Worm (Caenorhabditis elegans) whole organism, late embryonic: ENCODE measurements around the gene hsp-90.

ENCODE experiments used
- F13H6.1 ChIP-seq: sonication (generic microtip); optimal IDR thresholded peaks from 2 replicates; lab custom pipeline; 2016; ENCODE audit warnings: missing genetic modification characterization, missing compliant biosample characterization
- K02D7.2 ChIP-seq: sonication (generic microtip); optimal IDR thresholded peaks from 2 replicates; lab custom pipeline; 2017; ENCODE audit warnings: mild to moderate bottlenecking, missing genetic modification characterization, missing compliant biosample characterization
- K09A11.1 ChIP-seq: sonication (generic microtip); optimal IDR thresholded peaks from 2 replicates; lab custom pipeline; 2017; ENCODE audit warnings: antibody characterized with exemption, mild to moderate bottlenecking, missing genetic modification characterization, missing compliant biosample characterization; ENCODE audit not compliant: insufficient read depth
- T23F11.4 ChIP-seq: fragments of 200-800 bp; sonication (Bioruptor generic); optimal IDR thresholded peaks from 2 replicates; lab custom pipeline; 2018; ENCODE audit warnings: mild to moderate bottlenecking, missing genetic modification characterization, missing compliant biosample characterization
- ahr-1 ChIP-seq: sonication (generic microtip); optimal IDR thresholded peaks from 2 replicates; lab custom pipeline; 2016; ENCODE audit warnings: missing genetic modification characterization, missing compliant biosample characterization
- ama-1 ChIP-seq: fragments of 150-350 bp; optimal IDR thresholded peaks from 2 replicates; lab custom pipeline; 2014
- ceh-18 ChIP-seq: sonication (generic microtip); optimal IDR thresholded peaks from 2 replicates; lab custom pipeline; 2016; ENCODE audit warnings: missing genetic modification characterization, missing compliant biosample characterization
- ceh-19 ChIP-seq: fragments of 200-800 bp; sonication (Bioruptor generic); optimal IDR thresholded peaks from 2 replicates; lab custom pipeline; 2018; ENCODE audit warnings: mild to moderate bottlenecking, missing genetic modification characterization, missing compliant biosample characterization
- ceh-2 ChIP-seq: sonication (generic microtip); optimal IDR thresholded peaks from 2 replicates; lab custom pipeline; 2016; ENCODE audit warnings: missing genotype, missing genetic modification characterization, missing compliant biosample characterization
- ceh-24 ChIP-seq: sonication (generic microtip); optimal IDR thresholded peaks from 2 replicates; lab custom pipeline; 2016; ENCODE audit warnings: mild to moderate bottlenecking, missing genetic modification characterization, missing compliant biosample characterization
- ceh-30 ChIP-seq: fragments of 150-350 bp; optimal IDR thresholded peaks from 2 replicates; lab custom pipeline; 2014; ENCODE audit warnings: missing biosample characterization, missing genetic modification characterization
- ceh-31 ChIP-seq: sonication (generic microtip); optimal IDR thresholded peaks from 2 replicates; lab custom pipeline; 2016; ENCODE audit warnings: missing genetic modification characterization, missing compliant biosample characterization
- ceh-48 ChIP-seq: sonication (generic microtip); optimal IDR thresholded peaks from 2 replicates; lab custom pipeline; 2016; ENCODE audit warnings: missing genetic modification characterization, inconsistent platforms, missing compliant biosample characterization
- ceh-6 ChIP-seq: fragments of 200-800 bp; sonication (Bioruptor generic); optimal IDR thresholded peaks from 2 replicates; lab custom pipeline; 2018; ENCODE audit warnings: mild to moderate bottlenecking, missing genetic modification characterization, missing compliant biosample characterization
- ceh-9 ChIP-seq: sonication (generic microtip); optimal IDR thresholded peaks from 2 replicates; lab custom pipeline; 2016; ENCODE audit warnings: mild to moderate bottlenecking, missing genetic modification characterization, inconsistent platforms, missing compliant biosample characterization
- che-1 ChIP-seq: sonication (generic microtip); optimal IDR thresholded peaks from 2 replicates; lab custom pipeline; 2016; ENCODE audit warnings: mild to moderate bottlenecking, missing genetic modification characterization, missing compliant biosample characterization
- dve-1 ChIP-seq: sonication (generic microtip); optimal IDR thresholded peaks from 2 replicates; lab custom pipeline; 2017; ENCODE audit warnings: antibody characterized with exemption, mild to moderate bottlenecking, missing genetic modification characterization, missing compliant biosample characterization
- elt-4 ChIP-seq: sonication (generic microtip); optimal IDR thresholded peaks from 2 replicates; lab custom pipeline; 2016; ENCODE audit warnings: missing genetic modification characterization, missing compliant biosample characterization
- ets-4 ChIP-seq: sonication (generic microtip); optimal IDR thresholded peaks from 2 replicates; lab custom pipeline; 2016; ENCODE audit warnings: missing genetic modification characterization, missing compliant biosample characterization
- eyg-1 ChIP-seq: sonication (generic microtip); optimal IDR thresholded peaks from 2 replicates; lab custom pipeline; 2016; ENCODE audit warnings: missing genotype, missing genetic modification characterization, missing compliant biosample characterization
- fax-1 ChIP-seq: sonication (generic microtip); optimal IDR thresholded peaks from 2 replicates; lab custom pipeline; 2016; ENCODE audit warnings: missing genotype, missing genetic modification characterization, missing compliant biosample characterization
- fkh-10 ChIP-seq: fragments of 150-350 bp; optimal IDR thresholded peaks from 2 replicates; lab custom pipeline; 2014; ENCODE audit warnings: missing biosample characterization, missing genetic modification reagents, missing genetic modification characterization
- fkh-6 ChIP-seq: sonication (generic microtip); optimal IDR thresholded peaks from 2 replicates; lab custom pipeline; 2016; ENCODE audit warnings: missing genetic modification characterization, missing compliant biosample characterization
- gmeb-2 ChIP-seq: sonication (generic microtip); optimal IDR thresholded peaks from 2 replicates; lab custom pipeline; 2016; ENCODE audit warnings: missing genetic modification characterization, inconsistent platforms, missing compliant biosample characterization
- hlh-13 ChIP-seq: fragments of 200-800 bp; sonication (Bioruptor generic); optimal IDR thresholded peaks from 2 replicates; lab custom pipeline; 2018; ENCODE audit warnings: mild to moderate bottlenecking, missing genetic modification characterization, missing compliant biosample characterization
- hlh-15 ChIP-seq: sonication (generic microtip); optimal IDR thresholded peaks from 2 replicates; lab custom pipeline; 2016; ENCODE audit warnings: missing genetic modification characterization, missing compliant biosample characterization
- hlh-6 ChIP-seq: sonication (generic microtip); optimal IDR thresholded peaks from 2 replicates; lab custom pipeline; 2016; ENCODE audit warnings: missing genotype, missing genetic modification characterization, missing compliant biosample characterization
- hlh-8 ChIP-seq: sonication (generic microtip); optimal IDR thresholded peaks from 2 replicates; lab custom pipeline; 2016; ENCODE audit warnings: missing genotype, missing genetic modification characterization, missing compliant biosample characterization
- lin-11 ChIP-seq: fragments of 200-800 bp; sonication (Bioruptor generic); optimal IDR thresholded peaks from 2 replicates; lab custom pipeline; 2018; ENCODE audit warnings: mild to moderate bottlenecking, missing genetic modification characterization, missing compliant biosample characterization
- nhr-11 ChIP-seq: fragments of 150-350 bp; optimal IDR thresholded peaks from 2 replicates; lab custom pipeline; 2014; ENCODE audit warnings: missing biosample characterization, missing genetic modification characterization
- nhr-232 ChIP-seq: sonication (generic microtip); optimal IDR thresholded peaks from 2 replicates; lab custom pipeline; 2016; ENCODE audit warnings: missing genetic modification characterization, missing compliant biosample characterization
- npax-4 ChIP-seq: sonication (generic microtip); optimal IDR thresholded peaks from 2 replicates; lab custom pipeline; 2016; ENCODE audit warnings: missing genetic modification characterization, missing compliant biosample characterization
- odd-2 ChIP-seq: sonication (generic microtip); optimal IDR thresholded peaks from 2 replicates; lab custom pipeline; 2017; ENCODE audit warnings: antibody characterized with exemption, mild to moderate bottlenecking, missing genetic modification characterization, missing compliant biosample characterization
- pax-1 ChIP-seq: fragments of 150-350 bp; optimal IDR thresholded peaks from 2 replicates; lab custom pipeline; 2014; ENCODE audit warnings: missing biosample characterization, missing genetic modification characterization
- pha-2 ChIP-seq: sonication (generic microtip); optimal IDR thresholded peaks from 2 replicates; lab custom pipeline; 2017; ENCODE audit warnings: mild to moderate bottlenecking, missing genetic modification characterization, missing compliant biosample characterization
- pqm-1 ChIP-seq: sonication (generic microtip); optimal IDR thresholded peaks from 2 replicates; lab custom pipeline; 2016; ENCODE audit warnings: missing genetic modification characterization, missing compliant biosample characterization
- pros-1 ChIP-seq: fragments of 150-350 bp; optimal IDR thresholded peaks from 2 replicates; lab custom pipeline; 2014; ENCODE audit warnings: missing biosample characterization, missing genetic modification reagents, missing genetic modification characterization
- ref-2 ChIP-seq: sonication (generic microtip); optimal IDR thresholded peaks from 2 replicates; lab custom pipeline; 2016; ENCODE audit warnings: missing genetic modification characterization, missing compliant biosample characterization
- sdc-2 ChIP-seq: sonication (generic microtip); optimal IDR thresholded peaks from 2 replicates; lab custom pipeline; 2016; ENCODE audit warnings: missing genotype, missing genetic modification characterization, missing compliant biosample characterization
- sox-2 ChIP-seq: fragments of 200-800 bp; sonication (Bioruptor generic); IDR thresholded peaks from 2 replicates; pipeline ENCODE4 v1.3.6; 2022; ENCODE audit warnings: missing genetic modification reagents, missing genetic modification characterization, missing compliant biosample characterization
- syd-9 ChIP-seq: sonication (generic microtip); optimal IDR thresholded peaks from 2 replicates; lab custom pipeline; 2016; ENCODE audit warnings: mild to moderate bottlenecking, missing genetic modification characterization, moderate library complexity, missing compliant biosample characterization
- tbx-2 ChIP-seq: sonication (generic microtip); optimal IDR thresholded peaks from 2 replicates; lab custom pipeline; 2016; ENCODE audit warnings: missing genetic modification characterization, missing compliant biosample characterization
- ttx-3 ChIP-seq: sonication (generic microtip); optimal IDR thresholded peaks from 2 replicates; lab custom pipeline; 2016; ENCODE audit warnings: missing genetic modification reagents, missing genetic modification characterization, missing compliant biosample characterization
- unc-55 ChIP-seq: sonication (generic microtip); optimal IDR thresholded peaks from 2 replicates; lab custom pipeline; 2017; ENCODE audit warnings: missing biosample characterization, missing genetic modification reagents, missing genetic modification characterization
- unc-86 ChIP-seq: sonication (generic microtip); optimal IDR thresholded peaks from 2 replicates; lab custom pipeline; 2016; ENCODE audit warnings: missing genetic modification characterization, missing compliant biosample characterization
- zip-5 ChIP-seq: sonication (generic microtip); optimal IDR thresholded peaks from 2 replicates; lab custom pipeline; 2016; ENCODE audit warnings: missing genetic modification characterization, missing compliant biosample characterization
- ztf-16 ChIP-seq: sonication (generic microtip); optimal IDR thresholded peaks from 2 replicates; lab custom pipeline; 2017; ENCODE audit warnings: missing genetic modification characterization, missing compliant biosample characterization

The hsp-90 gene

DNA sequence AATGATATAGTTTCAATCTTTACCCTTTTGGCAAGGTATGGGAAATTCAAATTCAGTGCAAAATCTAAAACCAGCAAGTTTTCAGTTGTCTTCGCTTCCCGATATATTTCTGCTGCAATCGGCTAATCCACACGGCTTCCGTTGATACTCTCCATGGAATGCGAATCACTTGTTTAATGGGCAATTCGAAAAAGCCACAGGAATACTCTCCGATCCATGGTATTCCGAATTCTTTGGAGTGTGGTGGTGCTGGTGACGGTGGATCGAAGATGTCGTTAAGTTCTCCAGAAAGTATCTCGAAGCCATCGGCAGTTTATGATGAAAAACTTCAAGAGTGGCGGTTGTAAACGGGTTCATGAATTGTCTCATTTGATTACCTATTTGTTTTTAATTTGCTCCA lies 1.4 kb upstream of the hsp-90 start:
- no peak for TF ChIP-seq sdc-2 (tag; lab: Kevin White, UChicago)
- no peak for TF ChIP-seq pha-2 (tag; lab: Kevin White, UChicago)
- TF ChIP-seq ztf-16 (tag; lab: Kevin White, UChicago): no peak
- no peak for TF ChIP-seq ceh-31 (tag; lab: Kevin White, UChicago)
- TF ChIP-seq pqm-1 (tag; lab: Kevin White, UChicago): no peak
- no peak for TF ChIP-seq elt-4 (tag; lab: Kevin White, UChicago)
- no peak for TF ChIP-seq zip-5 (tag; lab: Kevin White, UChicago)
- TF ChIP-seq hlh-13 (GFP tag; lab: Kevin White, UChicago): no peak
- no peak for TF ChIP-seq nhr-11
- no peak for TF ChIP-seq K02D7.2 (tag; lab: Kevin White, UChicago)
- no peak for TF ChIP-seq T23F11.4 (GFP tag; lab: Kevin White, UChicago)
- TF ChIP-seq nhr-232 (tag; lab: Kevin White, UChicago): no peak

DNA sequence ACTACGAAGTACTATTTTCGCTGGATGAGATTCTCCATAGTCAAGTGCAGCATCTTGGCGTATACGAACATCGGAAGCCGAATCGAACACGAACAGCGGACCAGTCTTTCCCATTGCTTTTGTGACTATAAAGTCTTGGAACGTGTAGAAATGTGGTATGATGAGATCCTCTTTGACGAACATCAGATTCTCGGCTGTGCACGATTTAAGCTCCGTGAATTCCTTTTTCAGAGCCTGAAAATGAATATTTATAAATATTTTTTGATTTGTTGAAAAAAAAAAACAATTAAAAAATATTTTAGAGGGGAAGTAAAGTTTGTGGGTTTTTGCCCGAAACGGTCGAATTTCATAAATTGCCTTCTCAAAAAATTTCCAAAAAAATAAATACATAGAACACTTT lies 792 bp upstream of the hsp-90 start:
- TF ChIP-seq ceh-30 (tag; lab: Kevin White, UChicago): no peak
- TF ChIP-seq ahr-1: no peak
- TF ChIP-seq ets-4 (tag; lab: Kevin White, UChicago): no peak
- TF ChIP-seq elt-4 (tag; lab: Kevin White, UChicago): no peak
- TF ChIP-seq ceh-6 (GFP tag; lab: Kevin White, UChicago): no peak
- TF ChIP-seq fkh-6 (tag; lab: Kevin White, UChicago): no peak

DNA sequence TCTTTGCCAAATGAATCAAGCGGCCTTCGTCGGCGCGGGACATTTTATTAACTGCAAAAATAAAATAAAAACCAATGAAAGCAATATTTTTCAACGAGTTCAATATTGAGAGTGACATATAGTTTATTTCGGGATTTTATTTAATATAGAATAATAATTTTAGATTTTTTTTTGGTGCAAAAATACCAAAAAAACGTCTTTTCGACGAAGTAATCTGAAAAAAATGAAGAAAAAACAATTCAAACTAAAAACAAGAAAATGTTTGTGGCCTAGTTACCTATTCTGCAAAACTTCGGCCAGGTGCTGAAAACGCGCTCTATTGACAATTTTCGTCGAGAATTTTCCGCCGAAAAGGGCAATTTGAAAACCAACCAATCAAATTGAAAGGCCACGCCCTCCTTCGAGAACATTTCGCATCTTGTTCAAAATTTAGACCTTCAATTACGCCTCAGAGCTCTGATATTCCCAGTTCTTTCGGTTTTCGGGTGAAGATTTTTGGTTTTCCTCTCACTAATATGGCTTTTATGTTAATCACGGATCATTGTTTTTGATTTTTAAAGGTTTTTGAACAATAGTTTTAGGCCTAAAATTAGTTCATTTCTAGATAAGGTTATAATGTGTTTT lies 829 bp downstream of the hsp-90 start, which contains the start of gene C47E8.4:
C47E8.4 (minus strand) TSS at position 51 of the 624 bp plus-strand sequence.
- TF ChIP-seq ets-4 (tag; lab: Kevin White, UChicago) (peak; percentile 94), ceh-48 (peak; percentile 12), ceh-24 (tag; lab: Kevin White, UChicago) (no peak), gmeb-2 (tag; lab: Kevin White, UChicago) (no peak), pqm-1 (tag; lab: Kevin White, UChicago) (peak; percentile 85), sdc-2 (tag; lab: Kevin White, UChicago) (peak; percentile 64), pros-1 (tag; lab: Kevin White, UChicago) (peak; percentile 64), elt-4 (tag; lab: Kevin White, UChicago) (no peak), pax-1 (tag; lab: Kevin White, UChicago) (peak; percentile 87), eyg-1 (peak; percentile 78), npax-4 (tag; lab: Kevin White, UChicago) (no peak), tbx-2 (tag; lab: Kevin White, UChicago) (peak; percentile 97), hlh-15 (tag; lab: Kevin White, UChicago) (no peak), odd-2 (tag; lab: Kevin White, UChicago) (no peak), K02D7.2 (tag; lab: Kevin White, UChicago) (no peak), hlh-6 (tag; lab: Kevin White, UChicago) (no peak), nhr-11 (no peak), nhr-232 (tag; lab: Kevin White, UChicago) (no peak), lin-11 (tag; lab: Kevin White, UChicago) (no peak), ama-1 (lab: Kevin White, UChicago) (no peak), fkh-10 (peak; percentile 30), syd-9 (tag; lab: Kevin White, UChicago) (peak; percentile 53), K09A11.1 (tag; lab: Kevin White, UChicago) (peak; percentile 25), unc-55 (GFP tag; lab: Kevin White, UChicago) (peak; percentile 81), T23F11.4 (GFP tag; lab: Kevin White, UChicago) (no peak), F13H6.1 (tag; lab: Kevin White, UChicago) (peak; percentile 88), ceh-19 (no peak), pha-2 (tag; lab: Kevin White, UChicago) (peak; percentile 52), ttx-3 (peak; percentile 47), fax-1 (tag; lab: Kevin White, UChicago) (peak; percentile 73), dve-1 (peak; percentile 93), ztf-16 (tag; lab: Kevin White, UChicago) (peak; percentile 63), ceh-9 (tag; lab: Kevin White, UChicago) (no peak), ref-2 (tag; lab: Kevin White, UChicago) (peak; percentile 98), che-1 (tag; lab: Kevin White, UChicago) (peak; percentile 6), sox-2 (GFP tag; lab: Robert Waterston, UW) (peak; percentile 49), unc-86 (tag; lab: Kevin White, UChicago) (peak; percentile 82), ceh-31 (tag; lab: Kevin White, UChicago) (peak; percentile 98), ceh-18 (tag; lab: Kevin White, UChicago) (peak; percentile 93), ceh-2 (tag; lab: Kevin White, UChicago) (peak; percentile 96), hlh-8 (tag; lab: Kevin White, UChicago) (peak; percentile 92), fkh-6 (tag; lab: Kevin White, UChicago) (peak; percentile 69)
